Worm (Caenorhabditis elegans): ENCODE results near the gene hphd-1.
A peak's percentile ranks its signal among the peaks of the same experiment; 100 is the strongest.

Gene hphd-1

ce11 chrII:12985813-12986212, 10.6 kb downstream of the hphd-1 start:
- TF ChIP-seq ceh-82 (tag; optimal IDR thresholded peaks at IDR 0.05) (no peak), elt-1 (tag; optimal IDR thresholded peaks at IDR 0.05) (no peak), Y55F3AM.14 (GFP tag; optimal IDR thresholded peaks at IDR 0.05) (no peak), mbf-1 (tag; optimal IDR thresholded peaks at IDR 0.05) (no peak), nhr-10 (tag; optimal IDR thresholded peaks at IDR 0.05) (no peak), C34F6.9 (tag; optimal IDR thresholded peaks at IDR 0.05) (no peak), snpc-4 (tag; optimal IDR thresholded peaks at IDR 0.05) (no peak), nhr-237 (tag; optimal IDR thresholded peaks at IDR 0.05) (no peak), nhr-77 (tag; optimal IDR thresholded peaks at IDR 0.05) (no peak), unc-55 (GFP tag; optimal IDR thresholded peaks at IDR 0.05) (no peak), zag-1 (tag; optimal IDR thresholded peaks at IDR 0.05) (no peak), R02D3.7 (tag; optimal IDR thresholded peaks at IDR 0.05) (no peak), F13H6.1 (tag; optimal IDR thresholded peaks at IDR 0.05) (no peak), ama-1 (optimal IDR thresholded peaks at IDR 0.05) (no peak), lin-11 (tag; optimal IDR thresholded peaks at IDR 0.05) (no peak)

ce11 chrII:12984709-12985108, 11.7 kb downstream of the hphd-1 start:
- TF ChIP-seq sma-9 (GFP tag; optimal IDR thresholded peaks at IDR 0.05) (no peak), sma-9 (tag; optimal IDR thresholded peaks at IDR 0.05) (no peak)

- peak; percentile 10 for TF ChIP-seq fos-1 (tag; optimal IDR thresholded peaks at IDR 0.05)
- TF ChIP-seq sma-3 (GFP tag; optimal IDR thresholded peaks at IDR 0.05), result no peak
Measured at ce11 chrII:12982830-12983229, 13.5 kb downstream of the hphd-1 start.

ce11 chrII:12981980-12982575, 14.3 kb downstream of the hphd-1 start:
- TF ChIP-seq lin-39 (tag; optimal IDR thresholded peaks at IDR 0.05) (no peak), nhr-11 (tag; optimal IDR thresholded peaks at IDR 0.05) (no peak), nhr-237 (tag; optimal IDR thresholded peaks at IDR 0.05) (no peak), zag-1 (tag; optimal IDR thresholded peaks at IDR 0.05) (no peak), C34F6.9 (tag; optimal IDR thresholded peaks at IDR 0.05) (no peak), nhr-25 (tag; optimal IDR thresholded peaks at IDR 0.05) (no peak), ceh-82 (tag; optimal IDR thresholded peaks at IDR 0.05) (no peak), aly-2 (tag; optimal IDR thresholded peaks at IDR 0.05) (no peak), mdl-1 (tag; optimal IDR thresholded peaks at IDR 0.05) (no peak), nhr-12 (tag; optimal IDR thresholded peaks at IDR 0.05) (no peak), ceh-16 (tag; optimal IDR thresholded peaks at IDR 0.05) (peak; percentile 92), F13H6.1 (tag; optimal IDR thresholded peaks at IDR 0.05) (no peak), egl-27 (tag; optimal IDR thresholded peaks at IDR 0.05) (peak; percentile 22), elt-1 (tag; optimal IDR thresholded peaks at IDR 0.05) (peak; percentile 71), elt-3 (tag; optimal IDR thresholded peaks at IDR 0.05) (no peak), ZK546.5 (tag; optimal IDR thresholded peaks at IDR 0.05) (no peak), lin-11 (tag; optimal IDR thresholded peaks at IDR 0.05) (no peak), nhr-77 (tag; optimal IDR thresholded peaks at IDR 0.05) (no peak), sma-9 (GFP tag; optimal IDR thresholded peaks at IDR 0.05) (peak; percentile 5), sma-9 (tag; optimal IDR thresholded peaks at IDR 0.05) (no peak), sma-3 (GFP tag; optimal IDR thresholded peaks at IDR 0.05) (no peak), nhr-129 (tag; optimal IDR thresholded peaks at IDR 0.05) (no peak), dmd-4 (tag; optimal IDR thresholded peaks at IDR 0.05) (no peak), unc-39 (tag; optimal IDR thresholded peaks at IDR 0.05) (no peak), lin-13 (GFP tag; optimal IDR thresholded peaks at IDR 0.05) (no peak), nhr-21 (tag; optimal IDR thresholded peaks at IDR 0.05) (no peak), nhr-6 (tag; optimal IDR thresholded peaks at IDR 0.05) (no peak), crh-2 (tag; optimal IDR thresholded peaks at IDR 0.05) (no peak), unc-62 (GFP tag; optimal IDR thresholded peaks at IDR 0.05) (no peak), blmp-1 (tag; optimal IDR thresholded peaks at IDR 0.05; ENCODE audit: insufficient read depth) (no peak), R02D3.7 (tag; optimal IDR thresholded peaks at IDR 0.05) (no peak), skn-1 (tag; optimal IDR thresholded peaks at IDR 0.05) (no peak), lsy-2 (tag; optimal IDR thresholded peaks at IDR 0.05) (no peak), alr-1 (tag; optimal IDR thresholded peaks at IDR 0.05) (no peak), gmeb-1 (tag; optimal IDR thresholded peaks at IDR 0.05) (peak; percentile 18), mbf-1 (tag; optimal IDR thresholded peaks at IDR 0.05) (no peak), ztf-11 (tag; optimal IDR thresholded peaks at IDR 0.05) (no peak), fos-1 (tag; optimal IDR thresholded peaks at IDR 0.05) (no peak), nhr-10 (tag; optimal IDR thresholded peaks at IDR 0.05) (no peak), snpc-4 (tag; optimal IDR thresholded peaks at IDR 0.05) (no peak), Y55F3AM.14 (GFP tag; optimal IDR thresholded peaks at IDR 0.05) (no peak)
